Fruit fly (Drosophila melanogaster) whole organism, embryonic: Measurements from ENCODE around the gene CG42307.

Experiments used
- Abd-B ChIP-seq: fragments of 200-800 bp; sonication (Bioruptor generic); optimal IDR thresholded peaks from 2 replicates; lab custom pipeline; 2018; ENCODE audit warnings: missing biosample characterization, mild to moderate bottlenecking, missing genetic modification characterization, moderate library complexity
- Ada2b ChIP-seq: fragments of 200-800 bp; sonication (Bioruptor generic); IDR thresholded peaks from 2 replicates; pipeline ENCODE4 v1.3.6; 2022; ENCODE audit warnings: missing biosample characterization, missing genetic modification characterization
- CG10431 ChIP-seq: fragments of 200-800 bp; sonication (Bioruptor generic); optimal IDR thresholded peaks from 3 replicates; lab custom pipeline; 2018; ENCODE audit warnings: missing biosample characterization, mild to moderate bottlenecking, missing genetic modification characterization
- CG11696 ChIP-seq: fragments of 200-800 bp; sonication (Bioruptor generic); IDR thresholded peaks from 2 replicates; pipeline ENCODE4 v1.3.6; 2022; ENCODE audit warnings: missing biosample characterization, missing genetic modification characterization
- CG12391 ChIP-seq: fragments of 200-800 bp; sonication (Bioruptor generic); optimal IDR thresholded peaks from 3 replicates; lab custom pipeline; 2018; ENCODE audit warnings: missing biosample characterization, mild to moderate bottlenecking, missing genetic modification characterization, moderate library complexity
- CG14050 ChIP-seq: fragments of 200-800 bp; sonication (Bioruptor generic); IDR thresholded peaks from 3 replicates; pipeline ENCODE4 v1.3.6; 2022; ENCODE audit warnings: missing biosample characterization, missing genetic modification characterization
- CG15269 ChIP-seq: fragments of 200-800 bp; sonication (Bioruptor generic); optimal IDR thresholded peaks from 2 replicates; lab custom pipeline; 2018; ENCODE audit warnings: missing biosample characterization, mild to moderate bottlenecking, missing genetic modification characterization, moderate library complexity
- CG1602 ChIP-seq: fragments of 200-800 bp; sonication (Bioruptor generic); optimal IDR thresholded peaks from 3 replicates; lab custom pipeline; 2016; ENCODE audit warnings: missing biosample characterization, missing genetic modification characterization
- CG16863 ChIP-seq: fragments of 200-800 bp; sonication (Bioruptor generic); optimal IDR thresholded peaks from 3 replicates; lab custom pipeline; 2016; ENCODE audit warnings: missing biosample characterization, missing genetic modification characterization
- CG17361 ChIP-seq: fragments of 200-800 bp; sonication (Bioruptor generic); IDR thresholded peaks from 3 replicates; pipeline ENCODE4 v1.3.6; 2022; ENCODE audit warnings: missing biosample characterization, missing genetic modification characterization
- CG18599 ChIP-seq: fragments of 200-800 bp; sonication (Bioruptor generic); optimal IDR thresholded peaks from 3 replicates; lab custom pipeline; 2017; ENCODE audit warnings: missing biosample characterization, missing genetic modification characterization, mild to moderate bottlenecking, moderate library complexity, missing genetic modification reagents
- CG2712 ChIP-seq: fragments of 200-800 bp; optimal IDR thresholded peaks from 3 replicates; lab custom pipeline; 2019; ENCODE audit warnings: missing biosample characterization, mild to moderate bottlenecking, missing genetic modification characterization, moderate library complexity
- CG3163 ChIP-seq: fragments of 200-800 bp; sonication (Bioruptor generic); optimal IDR thresholded peaks from 3 replicates; lab custom pipeline; 2016; ENCODE audit warnings: missing biosample characterization, missing genetic modification characterization
- CG3726 ChIP-seq: fragments of 200-800 bp; sonication (Bioruptor generic); IDR thresholded peaks from 3 replicates; pipeline ENCODE4, ENCODE4 v1.3.6; 2022; ENCODE audit warnings: missing biosample characterization, missing genetic modification characterization
- CG4854 ChIP-seq: fragments of 200-800 bp; sonication (Bioruptor generic); optimal IDR thresholded peaks from 2 replicates; lab custom pipeline; 2016; ENCODE audit warnings: missing biosample characterization, missing genetic modification characterization, inconsistent platforms
- CG5180 ChIP-seq: fragments of 200-800 bp; sonication (Bioruptor generic); optimal IDR thresholded peaks from 3 replicates; lab custom pipeline; 2017; ENCODE audit warnings: missing biosample characterization, missing genetic modification characterization, mild to moderate bottlenecking, moderate library complexity, missing genetic modification reagents
- CG7987 ChIP-seq: fragments of 200-800 bp; sonication (Bioruptor generic); optimal IDR thresholded peaks from 2 replicates; lab custom pipeline; 2018; ENCODE audit warnings: missing biosample characterization, mild to moderate bottlenecking, missing genetic modification characterization, moderate library complexity
- CG8924 ChIP-seq: fragments of 200-800 bp; optimal IDR thresholded peaks from 3 replicates; lab custom pipeline; 2019; ENCODE audit warnings: missing biosample characterization, mild to moderate bottlenecking, missing genetic modification characterization, moderate library complexity
- CG9817 ChIP-seq: fragments of 200-800 bp; sonication (Bioruptor generic); optimal IDR thresholded peaks from 2 replicates; lab custom pipeline; 2018; ENCODE audit warnings: missing biosample characterization, mild to moderate bottlenecking, missing genetic modification characterization, moderate library complexity
- CG9932 ChIP-seq: fragments of 200-800 bp; sonication (Bioruptor generic); IDR thresholded peaks from 2 replicates; pipeline ENCODE4 v1.3.6; 2022; ENCODE audit warnings: missing biosample characterization, missing genetic modification characterization
- D19B ChIP-seq: fragments of 200-800 bp; sonication (Bioruptor generic); optimal IDR thresholded peaks from 2 replicates; lab custom pipeline; 2017; ENCODE audit warnings: missing biosample characterization, mild to moderate bottlenecking, missing genetic modification characterization
- Dfd ChIP-seq, 2 experiments: fragments of >200 bp; optimal IDR thresholded peaks; 2 replicates each; lab custom pipeline; 2017; ENCODE audit warnings: missing biosample characterization in 2 of 2, missing genetic modification characterization in 2 of 2
- Dref ChIP-seq: fragments of 200-800 bp; sonication (Bioruptor generic); IDR thresholded peaks from 2 replicates; pipeline ENCODE4 v1.3.6; 2022; ENCODE audit warnings: missing biosample characterization, missing genetic modification characterization
- E2f2 ChIP-seq: fragments of 200-800 bp; sonication (Bioruptor generic); IDR thresholded peaks from 2 replicates; pipeline ENCODE4 v1.3.6; 2022; ENCODE audit warnings: missing biosample characterization, missing genetic modification characterization
- Hmx ChIP-seq: fragments of 200-800 bp; sonication (Bioruptor generic); optimal IDR thresholded peaks from 2 replicates; lab custom pipeline; 2016; ENCODE audit warnings: missing biosample characterization, missing genetic modification characterization
- Meics ChIP-seq: fragments of 200-800 bp; sonication (Bioruptor generic); optimal IDR thresholded peaks from 2 replicates; lab custom pipeline; 2017; ENCODE audit warnings: missing biosample characterization, mild to moderate bottlenecking, missing genetic modification characterization
- Sin3A ChIP-seq: fragments of >200 bp; optimal IDR thresholded peaks from 2 replicates; lab custom pipeline; 2018
- Taf1 ChIP-seq: fragments of 200-800 bp; sonication (Bioruptor generic); IDR thresholded peaks from 2 replicates; pipeline ENCODE4 v1.3.6; 2022; ENCODE audit warnings: missing biosample characterization, missing genetic modification characterization
- ab ChIP-seq: fragments of 200-800 bp; sonication (Bioruptor generic); optimal IDR thresholded peaks from 2 replicates; lab custom pipeline; 2016; ENCODE audit warnings: missing biosample characterization, missing genetic modification characterization
- ap ChIP-seq: fragments of 200-800 bp; sonication (Bioruptor generic); IDR thresholded peaks from 2 replicates; pipeline ENCODE4 v1.3.6; 2022; ENCODE audit warnings: missing biosample characterization, missing genetic modification characterization
- ase ChIP-seq: fragments of 200-800 bp; sonication (Bioruptor generic); IDR thresholded peaks from 3 replicates; pipeline ENCODE4 v1.3.6; 2022; ENCODE audit warnings: missing biosample characterization, missing genetic modification characterization
- ato ChIP-seq: fragments of 200-800 bp; sonication (Bioruptor generic); IDR thresholded peaks from 2 replicates; pipeline ENCODE4 v1.3.6; 2022; ENCODE audit warnings: missing biosample characterization, missing genetic modification characterization; ENCODE audit not compliant: partially characterized antibody
- bigmax ChIP-seq: fragments of 200-800 bp; sonication (Bioruptor generic); optimal IDR thresholded peaks from 2 replicates; lab custom pipeline; 2018; ENCODE audit warnings: missing biosample characterization, mild to moderate bottlenecking, missing genetic modification characterization
- btn ChIP-seq: fragments of 200-800 bp; sonication (Bioruptor generic); optimal IDR thresholded peaks from 2 replicates; lab custom pipeline; 2016; ENCODE audit warnings: missing biosample characterization, missing genetic modification characterization
- croc ChIP-seq: fragments of 200-800 bp; sonication (Bioruptor generic); conservative IDR thresholded peaks from 3 replicates; pipeline ENCODE4 v1.3.6; 2022; ENCODE audit warnings: missing biosample characterization, missing genetic modification characterization
- da ChIP-seq: fragments of 200-800 bp; sonication (Bioruptor generic); optimal IDR thresholded peaks from 2 replicates; lab custom pipeline; 2016; ENCODE audit warnings: missing biosample characterization, missing genetic modification characterization
- dmrt11E ChIP-seq: fragments of 200-800 bp; sonication (Bioruptor generic); optimal IDR thresholded peaks from 3 replicates; lab custom pipeline; 2018; ENCODE audit warnings: missing biosample characterization, mild to moderate bottlenecking, missing genetic modification characterization, moderate library complexity
- ems ChIP-seq: fragments of 200-800 bp; sonication (Bioruptor generic); optimal IDR thresholded peaks from 3 replicates; lab custom pipeline; 2016; ENCODE audit warnings: missing biosample characterization, missing genetic modification characterization
- gce ChIP-seq: fragments of 200-800 bp; sonication (Bioruptor generic); IDR thresholded peaks from 3 replicates; pipeline ENCODE4 v1.3.6; 2022; ENCODE audit warnings: missing biosample characterization, missing genetic modification characterization
- gt ChIP-seq: fragments of 200-800 bp; sonication (Bioruptor generic); IDR thresholded peaks from 2 replicates; pipeline ENCODE4 v1.3.6; 2022; ENCODE audit warnings: missing biosample characterization, missing genetic modification characterization
- hkb ChIP-seq, 2 experiments: fragments of 200-800 bp in 1 of 2; fragments of >200 bp in 1 of 2; sonication (Bioruptor generic) in 1 of 2; IDR thresholded peaks in 1 of 2; optimal IDR thresholded peaks in 1 of 2; 2 replicates each; pipeline versions ENCODE4 v1.3.6 to Lab custom; 2017 to 2022; ENCODE audit warnings: missing biosample characterization in 1 of 2, missing genetic modification characterization in 1 of 2
- insv ChIP-seq, 2 experiments: fragments of 200-800 bp; sonication (Bioruptor generic); optimal IDR thresholded peaks; 3 replicates each; lab custom pipeline; 2016 to 2018; ENCODE audit warnings: missing biosample characterization in 2 of 2, missing genetic modification characterization in 2 of 2
- inv ChIP-seq: fragments of 200-800 bp; sonication (Bioruptor generic); IDR thresholded peaks from 2 replicates; pipeline ENCODE4 v1.3.6; 2022; ENCODE audit warnings: missing biosample characterization, missing genetic modification characterization; ENCODE audit not compliant: partially characterized antibody
- pb ChIP-seq: fragments of 200-800 bp; sonication (Bioruptor generic); optimal IDR thresholded peaks from 3 replicates; lab custom pipeline; 2016; ENCODE audit warnings: missing biosample characterization, missing genetic modification characterization
- slp2 ChIP-seq: fragments of 200-800 bp; sonication (Bioruptor generic); optimal IDR thresholded peaks from 2 replicates; lab custom pipeline; 2016; ENCODE audit warnings: missing biosample characterization, missing genetic modification characterization
- stwl ChIP-seq: fragments of 200-800 bp; sonication (Bioruptor generic); optimal IDR thresholded peaks from 3 replicates; lab custom pipeline; 2018; ENCODE audit warnings: missing biosample characterization, mild to moderate bottlenecking, missing genetic modification characterization, moderate library complexity
- tna ChIP-seq: fragments of 200-800 bp; sonication (Bioruptor generic); IDR thresholded peaks from 2 replicates; pipeline ENCODE4 v1.3.6; 2022; ENCODE audit warnings: missing biosample characterization, missing genetic modification characterization; ENCODE audit not compliant: partially characterized antibody
- tup ChIP-seq: fragments of 200-800 bp; sonication (Bioruptor generic); optimal IDR thresholded peaks from 2 replicates; lab custom pipeline; 2016; ENCODE audit warnings: missing biosample characterization, mild to moderate bottlenecking, missing genetic modification characterization, moderate library complexity
- zfh1 ChIP-seq: fragments of 200-800 bp; sonication (Bioruptor generic); IDR thresholded peaks from 3 replicates; pipeline ENCODE4 v1.3.6; 2022; ENCODE audit warnings: missing biosample characterization, missing genetic modification characterization

Gene CG42307

dm6 chr3L:7356386-7357117, 27.6 kb downstream of the CG42307 start, which contains the start of gene CTCF (continued):
- TF ChIP-seq CG18599 (GFP tag; lab: Kevin White, UChicago) (no peak), CG9932 (peak; percentile 43), CG5180 (no peak), CG14050 (no peak), CG15269 (tag; lab: Kevin White, UChicago) (peak; percentile 37), ems (GFP tag; lab: Kevin White, UChicago) (no peak), inv (GFP tag; lab: Robert Waterston, UW) (peak; percentile 55; the same call in 1 of the 2 replicates), CG17361 (GFP tag; lab: Robert Waterston, UW) (peak; percentile 74), pb (GFP tag; lab: Kevin White, UChicago) (peak; percentile 40), Hmx (GFP tag; lab: Kevin White, UChicago) (no peak), CG1602 (GFP tag; lab: Kevin White, UChicago) (peak; percentile 3), zfh1 (GFP tag; lab: Robert Waterston, UW) (0 out of 3 replicates have a peak, but pooled peaks have one; percentile 32), Dfd (GFP tag; optimal IDR thresholded peaks at IDR 0.05; lab: Kevin White, UChicago) (no peak), ab (GFP tag; lab: Kevin White, UChicago) (no peak), gce (peak; percentile 62; the same call in 1 of the 3 replicates), insv (GFP tag; optimal IDR thresholded peaks at IDR 0.05; lab: Kevin White, UChicago) (peak in 1 of 2 experiments; percentile 50), Abd-B (GFP tag; lab: Kevin White, UChicago) (peak; percentile 14), Taf1 (GFP tag; lab: Robert Waterston, UW) (no peak), Sin3A (lab: Kevin White, UChicago) (peak; percentile 44), Dref (peak; percentile 76), da (peak; percentile 21), CG2712 (tag; lab: Kevin White, UChicago) (peak; percentile 64), CG16863 (GFP tag; lab: Kevin White, UChicago) (peak; percentile 40), gt (GFP tag; lab: Robert Waterston, UW) (peak; percentile 22; the same call in 1 of the 2 replicates), CG7987 (GFP tag; lab: Kevin White, UChicago) (peak; percentile 3), croc (GFP tag; lab: Robert Waterston, UW) (peak; percentile 55; the same call in 2 of the 3 replicates), CG3163 (GFP tag; lab: Kevin White, UChicago) (no peak), btn (GFP tag; lab: Kevin White, UChicago) (no peak), Ada2b (GFP tag; lab: Robert Waterston, UW) (no peak), tup (no peak), CG8924 (peak; percentile 69), E2f2 (GFP tag; lab: Robert Waterston, UW) (no peak; the same call in none of the 2 replicates), ase (GFP tag; lab: Robert Waterston, UW) (0 out of 3 replicates have a peak, but pooled peaks have one; percentile 38), CG4854 (peak; percentile 29), slp2 (GFP tag; lab: Kevin White, UChicago) (peak; percentile 39), stwl (tag; lab: Kevin White, UChicago) (peak; percentile 67), CG3726 (GFP tag; lab: Robert Waterston, UW) (no peak), hkb (optimal IDR thresholded peaks at IDR 0.05; lab: Kevin White, UChicago) (no peak), hkb (GFP tag; IDR thresholded peaks at IDR 0.05; lab: Robert Waterston, UW) (0 out of 2 replicates have a peak, but pooled peaks have one; percentile 31), CG10431 (GFP tag; lab: Kevin White, UChicago) (peak; percentile 51), ap (GFP tag; lab: Robert Waterston, UW) (no peak), bigmax (GFP tag; lab: Kevin White, UChicago) (no peak), CG11696 (no peak), tna (GFP tag; lab: Robert Waterston, UW) (peak; percentile 61; the same call in 1 of the 2 replicates), CG12391 (peak; percentile 43), dmrt11E (tag; lab: Kevin White, UChicago) (peak; percentile 32), ato (GFP tag; lab: Robert Waterston, UW) (no peak), Meics (GFP tag; lab: Kevin White, UChicago) (peak; percentile 77), D19B (GFP tag; lab: Kevin White, UChicago) (no peak), CG9817 (tag; lab: Kevin White, UChicago) (peak; percentile 16)
